Fruit fly (Drosophila melanogaster): ENCODE results near the gene CG13314.

DNA sequence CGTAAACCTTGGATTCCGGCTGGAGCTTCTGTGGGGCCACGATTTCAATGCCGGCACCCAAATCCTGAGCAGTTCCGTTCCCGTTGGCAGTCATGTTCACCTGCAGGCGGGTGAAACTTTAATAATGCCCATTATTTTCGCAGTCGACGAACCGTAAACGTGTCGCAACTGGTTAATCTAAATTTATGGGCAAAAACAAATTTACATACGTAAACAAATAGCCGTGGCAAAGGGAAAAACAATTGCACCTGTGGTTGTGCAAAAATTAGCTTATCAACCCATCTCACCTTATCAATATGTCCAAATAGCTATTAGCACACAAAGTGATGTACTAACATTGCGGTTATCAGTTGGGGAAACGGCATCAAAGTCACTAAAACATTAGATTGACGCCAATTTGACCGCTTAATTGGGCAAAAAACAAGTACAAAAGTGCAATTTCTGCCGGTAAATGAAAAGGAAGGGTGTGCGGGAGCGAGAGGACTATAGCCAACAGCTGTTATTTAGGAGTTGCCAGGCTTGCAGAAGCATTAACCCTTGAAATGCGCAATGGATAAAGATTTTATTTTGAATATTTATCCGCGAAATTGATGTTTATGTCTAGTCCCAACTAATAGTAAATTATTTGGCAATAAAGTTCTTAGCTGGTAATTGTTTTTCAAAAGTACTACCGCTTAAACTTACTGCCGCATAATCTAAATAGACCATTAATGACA lies 3.7 kb downstream of the CG13314 start:
- TF ChIP-seq CG8478 (optimal IDR thresholded peaks at IDR 0.05) (no peak), CTCF (optimal IDR thresholded peaks at IDR 0.05) (no peak)

Data from S2 (cell line).